Worm (Caenorhabditis elegans) whole organism, L4 larva: ENCODE results near the gene gtap-2.

Source experiments
- F10B5.3 ChIP-seq: sonication (generic microtip); optimal IDR thresholded peaks from 2 replicates; lab custom pipeline; 2016; ENCODE audit warnings: mild to moderate bottlenecking, missing genetic modification characterization, missing compliant biosample characterization
- F26F4.8 ChIP-seq: fragments of 200-800 bp; sonication (Bioruptor generic); conservative IDR thresholded peaks from 2 replicates; pipeline ENCODE4 v1.3.6; 2022; ENCODE audit warnings: missing genetic modification characterization, missing compliant biosample characterization
- F37D6.2 ChIP-seq: sonication (generic microtip); optimal IDR thresholded peaks from 2 replicates; lab custom pipeline; 2016; ENCODE audit warnings: mild to moderate bottlenecking, missing genetic modification characterization, missing compliant biosample characterization
- F44E2.7 ChIP-seq: fragments of 200-800 bp; sonication (Bioruptor generic); IDR thresholded peaks from 2 replicates; pipeline ENCODE4 v2.1.2; 2022; ENCODE audit warnings: missing genetic modification characterization, missing compliant biosample characterization
- F49E8.2 ChIP-seq: sonication (generic microtip); optimal IDR thresholded peaks from 2 replicates; lab custom pipeline; 2016; ENCODE audit warnings: missing compliant biosample characterization, mild to moderate bottlenecking, missing genetic modification characterization, borderline replicate concordance
- T26A8.4 ChIP-seq: fragments of 200-800 bp; sonication (Bioruptor generic); IDR thresholded peaks from 2 replicates; pipeline ENCODE4 v1.3.6; 2022; ENCODE audit warnings: missing genetic modification characterization, missing compliant biosample characterization
- Y5F2A.4 ChIP-seq: fragments of 200-800 bp; sonication (Bioruptor generic); optimal IDR thresholded peaks from 2 replicates; lab custom pipeline; 2018; ENCODE audit warnings: mild to moderate bottlenecking, missing genetic modification characterization, missing compliant biosample characterization
- aha-1 ChIP-seq: fragments of 150-350 bp; peaks from one replicate; lab custom pipeline; 2014; ENCODE audit warnings: missing biosample characterization, missing genetic modification characterization
- ama-1 ChIP-seq: fragments of 150-350 bp; optimal IDR thresholded peaks from 2 replicates; lab custom pipeline; 2014; ENCODE audit warnings: inconsistent platforms, mixed read lengths
- attf-4 ChIP-seq: sonication (generic microtip); optimal IDR thresholded peaks from 3 replicates; lab custom pipeline; 2017; ENCODE audit warnings: missing biosample characterization, missing genetic modification characterization
- ceh-20 ChIP-seq: fragments of 200-800 bp; sonication (Bioruptor generic); IDR thresholded peaks from 2 replicates; pipeline ENCODE4 v1.3.6; 2022; ENCODE audit warnings: missing genetic modification reagents, missing genetic modification characterization, missing compliant biosample characterization
- ceh-28 ChIP-seq: fragments of 150-350 bp; optimal IDR thresholded peaks from 2 replicates; lab custom pipeline; 2014; ENCODE audit warnings: missing biosample characterization, missing genetic modification reagents, missing genetic modification characterization
- ceh-32 ChIP-seq: sonication (generic microtip); optimal IDR thresholded peaks from 2 replicates; lab custom pipeline; 2016; ENCODE audit warnings: mild to moderate bottlenecking, missing genetic modification characterization, missing compliant biosample characterization; ENCODE audit not compliant: poor library complexity
- ceh-44 ChIP-seq: fragments of 200-800 bp; sonication (Bioruptor generic); IDR thresholded peaks from 2 replicates; pipeline ENCODE4 v1.3.6; 2022; ENCODE audit warnings: missing genetic modification reagents, missing genetic modification characterization, missing compliant biosample characterization
- ces-1 ChIP-seq: fragments of 150-350 bp; sonication (generic microtip); optimal IDR thresholded peaks from 4 replicates; lab custom pipeline; 2014; ENCODE audit warnings: missing biosample characterization, missing genetic modification reagents, missing genetic modification characterization
- cey-2 ChIP-seq: sonication (generic microtip); optimal IDR thresholded peaks from 3 replicates; lab custom pipeline; 2017; ENCODE audit warnings: missing genetic modification characterization, mild to moderate bottlenecking, missing compliant biosample characterization, antibody characterized with exemption, borderline replicate concordance; ENCODE audit not compliant: insufficient read depth
- daf-8 ChIP-seq: fragments of 200-800 bp; sonication (Bioruptor generic); IDR thresholded peaks from 2 replicates; pipeline ENCODE4 v1.3.6; 2022; ENCODE audit warnings: missing genetic modification characterization, missing compliant biosample characterization
- dmd-8 ChIP-seq: fragments of 200-800 bp; sonication (Bioruptor generic); IDR thresholded peaks from 2 replicates; pipeline ENCODE4 v1.3.6; 2022; ENCODE audit warnings: missing genetic modification characterization, missing compliant biosample characterization
- dmd-9 ChIP-seq: fragments of 200-800 bp; sonication (Bioruptor generic); IDR thresholded peaks from 2 replicates; pipeline ENCODE4 v1.3.6; 2022; ENCODE audit warnings: missing genetic modification reagents, missing genetic modification characterization, missing compliant biosample characterization
- dpl-1 ChIP-seq: fragments of 150-350 bp; optimal IDR thresholded peaks from 2 replicates; lab custom pipeline; 2014; ENCODE audit warnings: missing biosample characterization, missing genetic modification reagents, missing genetic modification characterization
- egl-27 ChIP-seq: sonication (generic microtip); optimal IDR thresholded peaks from 3 replicates; lab custom pipeline; 2017; ENCODE audit warnings: missing biosample characterization, missing genetic modification reagents, missing genetic modification characterization
- egl-43 ChIP-seq: fragments of 200-800 bp; sonication (Bioruptor generic); IDR thresholded peaks from 2 replicates; pipeline ENCODE4 v1.3.6; 2022; ENCODE audit warnings: missing genetic modification reagents, missing genetic modification characterization, missing compliant biosample characterization
- fkh-10 ChIP-seq: fragments of 150-350 bp; optimal IDR thresholded peaks from 2 replicates; lab custom pipeline; 2014; ENCODE audit warnings: missing biosample characterization, missing genetic modification reagents, missing genetic modification characterization
- gei-8 ChIP-seq: fragments of 200-800 bp; sonication (Bioruptor generic); optimal IDR thresholded peaks from 2 replicates; lab custom pipeline; 2018; ENCODE audit warnings: mild to moderate bottlenecking, missing genetic modification characterization, missing compliant biosample characterization
- hlh-30 ChIP-seq: sonication (generic microtip); optimal IDR thresholded peaks from 2 replicates; lab custom pipeline; 2017; ENCODE audit warnings: antibody characterized with exemption, mild to moderate bottlenecking, missing genetic modification characterization, missing compliant biosample characterization; ENCODE audit not compliant: insufficient read depth
- hmg-1.1 ChIP-seq: fragments of 200-800 bp; sonication (Bioruptor generic); IDR thresholded peaks from 2 replicates; pipeline ENCODE4 v1.3.6; 2022; ENCODE audit warnings: missing genetic modification reagents, missing genetic modification characterization, missing compliant biosample characterization
- lim-7 ChIP-seq: fragments of 200-800 bp; sonication (Bioruptor generic); IDR thresholded peaks from 2 replicates; pipeline ENCODE4 v1.3.6; 2022; ENCODE audit warnings: missing genetic modification characterization, missing compliant biosample characterization
- lin-15B ChIP-seq: fragments of 150-350 bp; sonication (generic microtip); optimal IDR thresholded peaks from 3 replicates; lab custom pipeline; 2014; ENCODE audit warnings: missing biosample characterization, missing genetic modification characterization
- lin-29 ChIP-seq: fragments of 200-800 bp; sonication (Bioruptor generic); IDR thresholded peaks from 2 replicates; pipeline ENCODE4 v1.3.6; 2022; ENCODE audit warnings: missing genetic modification reagents, missing genetic modification characterization, missing compliant biosample characterization
- lsy-2 ChIP-seq, 2 experiments: fragments of 150-350 bp in 1 of 2; sonication (generic microtip) in 1 of 2; optimal IDR thresholded peaks; 2 replicates each; lab custom pipeline; 2014 to 2017; ENCODE audit warnings: missing biosample characterization in 2 of 2, missing genetic modification characterization in 2 of 2
- mdl-1 ChIP-seq, 2 experiments: fragments of 150-350 bp in 1 of 2; sonication (generic microtip) in 1 of 2; optimal IDR thresholded peaks; 2 replicates each; lab custom pipeline; 2014 to 2017; ENCODE audit warnings: missing biosample characterization in 2 of 2, missing genetic modification characterization in 2 of 2
- mep-1 ChIP-seq: fragments of 150-350 bp; sonication (generic microtip); optimal IDR thresholded peaks from 3 replicates; lab custom pipeline; 2014; ENCODE audit warnings: missing biosample characterization, missing genetic modification characterization
- nhr-102 ChIP-seq: sonication (generic microtip); optimal IDR thresholded peaks from 2 replicates; lab custom pipeline; 2016; ENCODE audit warnings: mild to moderate bottlenecking, missing genetic modification characterization, moderate library complexity, missing compliant biosample characterization
- nhr-11 ChIP-seq: fragments of 150-350 bp; optimal IDR thresholded peaks from 2 replicates; lab custom pipeline; 2014; ENCODE audit warnings: missing biosample characterization, missing genetic modification characterization
- nhr-111 ChIP-seq: fragments of 200-800 bp; sonication (Bioruptor generic); optimal IDR thresholded peaks from 2 replicates; lab custom pipeline; 2018; ENCODE audit warnings: mild to moderate bottlenecking, missing genetic modification characterization, missing compliant biosample characterization
- nhr-25 ChIP-seq: sonication (generic microtip); optimal IDR thresholded peaks from 2 replicates; lab custom pipeline; 2017; ENCODE audit warnings: missing genetic modification characterization, mild to moderate bottlenecking, missing compliant biosample characterization, antibody characterized with exemption, moderate library complexity, borderline replicate concordance; ENCODE audit not compliant: insufficient read depth
- nhr-28 ChIP-seq: fragments of 150-350 bp; optimal IDR thresholded peaks from 2 replicates; lab custom pipeline; 2014; ENCODE audit warnings: missing biosample characterization, missing genetic modification characterization
- nhr-42 ChIP-seq: fragments of 200-800 bp; sonication (Bioruptor generic); IDR thresholded peaks from 2 replicates; pipeline ENCODE4 v1.3.6; 2022; ENCODE audit warnings: missing genetic modification characterization, missing compliant biosample characterization
- nhr-48 ChIP-seq: sonication (generic microtip); optimal IDR thresholded peaks from 2 replicates; lab custom pipeline; 2016; ENCODE audit warnings: mild to moderate bottlenecking, missing genetic modification characterization, missing compliant biosample characterization
- nhr-6 ChIP-seq: fragments of 150-350 bp; optimal IDR thresholded peaks from 2 replicates; lab custom pipeline; 2014; ENCODE audit warnings: missing biosample characterization, missing genetic modification characterization
- php-3 ChIP-seq: fragments of 200-800 bp; sonication (Bioruptor generic); IDR thresholded peaks from 2 replicates; pipeline ENCODE4 v1.3.6; 2022; ENCODE audit warnings: missing genetic modification reagents, missing genetic modification characterization, missing compliant biosample characterization
- set-16 ChIP-seq: fragments of 200-800 bp; sonication (Bioruptor generic); IDR thresholded peaks from 2 replicates; pipeline ENCODE4 v1.3.6; 2022; ENCODE audit warnings: missing genetic modification reagents, missing genetic modification characterization, missing compliant biosample characterization
- skn-1 ChIP-seq: fragments of 150-350 bp; optimal IDR thresholded peaks from 2 replicates; lab custom pipeline; 2014; ENCODE audit warnings: missing biosample characterization, missing genetic modification characterization
- snpc-4 ChIP-seq: fragments of 150-350 bp; optimal IDR thresholded peaks from 2 replicates; lab custom pipeline; 2014; ENCODE audit warnings: missing biosample characterization, missing genetic modification characterization
- spr-1 ChIP-seq: sonication (generic microtip); optimal IDR thresholded peaks from 2 replicates; lab custom pipeline; 2016; ENCODE audit warnings: mild to moderate bottlenecking, missing genetic modification characterization, missing compliant biosample characterization
- tag-97 ChIP-seq: fragments of 200-800 bp; sonication (Bioruptor generic); IDR thresholded peaks from 2 replicates; pipeline ENCODE4 v1.3.6; 2022; ENCODE audit warnings: missing genetic modification characterization, missing compliant biosample characterization
- tra-1 ChIP-seq: fragments of 200-800 bp; sonication (Bioruptor generic); IDR thresholded peaks from 2 replicates; pipeline ENCODE4 v1.3.6; 2022; ENCODE audit warnings: missing genetic modification reagents, missing genetic modification characterization, missing compliant biosample characterization
- unc-39 ChIP-seq: sonication (generic microtip); optimal IDR thresholded peaks from 2 replicates; lab custom pipeline; 2017; ENCODE audit warnings: missing biosample characterization, missing genetic modification characterization

The gtap-2 gene

ce11 chrIII:9765465-9765900, 42.9 kb upstream of the gtap-2 start (continued):
- peak; percentile 98 for TF ChIP-seq nhr-102 (tag; lab: Kevin White, UChicago)
- peak; percentile 96 for TF ChIP-seq nhr-6 (tag; lab: Kevin White, UChicago)
- TF ChIP-seq mep-1 (tag; lab: Kevin White, UChicago) = peak; percentile 99
- peak; percentile 99 for TF ChIP-seq T26A8.4 (GFP tag; lab: Robert Waterston, UW)
- TF ChIP-seq gei-8 = peak; percentile 98
- peak; percentile 83 for TF ChIP-seq cey-2 (tag; lab: Kevin White, UChicago)
- TF ChIP-seq nhr-11 (tag; lab: Kevin White, UChicago) = peak; percentile 99
- TF ChIP-seq lsy-2 (tag; optimal IDR thresholded peaks at IDR 0.05; lab: Kevin White, UChicago) = peak; percentile 99 to 100
- peak; percentile 91 for TF ChIP-seq set-16 (GFP tag; lab: Robert Waterston, UW)
- TF ChIP-seq egl-43 (GFP tag; lab: Robert Waterston, UW) = peak; percentile 98
- peak; percentile 96 for TF ChIP-seq tra-1 (GFP tag; lab: Robert Waterston, UW)
- peak; percentile 94 for TF ChIP-seq dmd-9 (GFP tag; lab: Robert Waterston, UW)
- 0 out of 2 replicates have a peak, but pooled peaks have one; percentile 56 for TF ChIP-seq dmd-8
- peak; percentile 86 for TF ChIP-seq dpl-1 (GFP tag; lab: Kevin White, UChicago)
- TF ChIP-seq unc-39 = peak; percentile 37
- 0 out of 2 replicates have a peak, but pooled peaks have one; percentile 66 for TF ChIP-seq tag-97 (GFP tag; lab: Robert Waterston, UW)
- peak; percentile 97 for TF ChIP-seq nhr-42 (GFP tag; lab: Robert Waterston, UW)
- TF ChIP-seq spr-1 = peak; percentile 95
- TF ChIP-seq ces-1 (GFP tag; lab: Kevin White, UChicago) = no peak
- TF ChIP-seq ceh-44 (GFP tag; lab: Robert Waterston, UW) = peak; percentile 77; the same call in 1 of the 2 replicates
- TF ChIP-seq snpc-4 (tag; lab: Kevin White, UChicago) = peak; percentile 35
- peak; percentile 75 for TF ChIP-seq ceh-32 (tag; lab: Kevin White, UChicago)
- TF ChIP-seq ceh-28 (tag; lab: Kevin White, UChicago) = no peak

- TF ChIP-seq nhr-25 (tag; lab: Kevin White, UChicago) = no peak
- no peak for TF ChIP-seq nhr-42 (GFP tag; lab: Robert Waterston, UW)
- no peak for TF ChIP-seq ama-1 (lab: Kevin White, UChicago)
- peak; percentile 97 for TF ChIP-seq aha-1 (tag; lab: Kevin White, UChicago)
- no peak for TF ChIP-seq php-3 (GFP tag; lab: Robert Waterston, UW)
- TF ChIP-seq F49E8.2 (tag; lab: Kevin White, UChicago) = no peak
- TF ChIP-seq hlh-30 = peak; percentile 8
- TF ChIP-seq lin-29 (GFP tag; lab: Robert Waterston, UW) = no peak
- no peak for TF ChIP-seq snpc-4 (tag; lab: Kevin White, UChicago)
- no peak for TF ChIP-seq F26F4.8 (GFP tag; lab: Robert Waterston, UW)
- no peak for TF ChIP-seq ceh-32 (tag; lab: Kevin White, UChicago)
- TF ChIP-seq egl-27 (tag; lab: Kevin White, UChicago) = no peak
- no peak for TF ChIP-seq skn-1 (tag; lab: Kevin White, UChicago)
- no peak for TF ChIP-seq lim-7 (GFP tag; lab: Robert Waterston, UW)
- TF ChIP-seq fkh-10 = no peak
- no peak for TF ChIP-seq nhr-111
- no peak for TF ChIP-seq attf-4
- no peak for TF ChIP-seq mdl-1 (tag; optimal IDR thresholded peaks at IDR 0.05; lab: Kevin White, UChicago)
- TF ChIP-seq daf-8 (GFP tag; lab: Robert Waterston, UW) = no peak
- no peak for TF ChIP-seq unc-39
- TF ChIP-seq nhr-48 (tag; lab: Kevin White, UChicago) = no peak
- TF ChIP-seq Y5F2A.4 = no peak
- no peak for TF ChIP-seq ceh-44 (GFP tag; lab: Robert Waterston, UW)
- TF ChIP-seq T26A8.4 (GFP tag; lab: Robert Waterston, UW) = no peak
- TF ChIP-seq hmg-1.1 = peak; percentile 39; the same call in 1 of the 2 replicates
- no peak for TF ChIP-seq F10B5.3 (tag; lab: Kevin White, UChicago)
- TF ChIP-seq F44E2.7 = no peak
- no peak for TF ChIP-seq F37D6.2
- TF ChIP-seq cey-2 (tag; lab: Kevin White, UChicago) = no peak
- no peak for TF ChIP-seq ces-1 (GFP tag; lab: Kevin White, UChicago)
- no peak for TF ChIP-seq lin-15B (tag; lab: Kevin White, UChicago)
- TF ChIP-seq dpl-1 (GFP tag; lab: Kevin White, UChicago) = no peak
- TF ChIP-seq nhr-28 (tag; lab: Kevin White, UChicago) = peak; percentile 20
- TF ChIP-seq nhr-11 (tag; lab: Kevin White, UChicago) = no peak
- no peak for TF ChIP-seq ceh-20
Measured at ce11 chrIII:9766175-9766574, 42.2 kb upstream of the gtap-2 start, which contains the start of gene cbp-1. cbp-1 (plus strand) TSS chrIII:9766509.
